Worm (Caenorhabditis elegans) whole organism, L4/young adult: ENCODE measurements around the gene acs-4.

ENCODE experiments used
- W03F9.2 ChIP-seq: fragments of 150-350 bp; optimal IDR thresholded peaks from 2 replicates; lab custom pipeline; 2014; ENCODE audit warnings: missing biosample characterization, missing genetic modification characterization
- him-1 ChIP-seq: sonication (generic microtip); optimal IDR thresholded peaks from 2 replicates; lab custom pipeline; 2016; ENCODE audit warnings: missing genotype, missing genetic modification reagents, missing genetic modification characterization, missing compliant biosample characterization

DNA sequence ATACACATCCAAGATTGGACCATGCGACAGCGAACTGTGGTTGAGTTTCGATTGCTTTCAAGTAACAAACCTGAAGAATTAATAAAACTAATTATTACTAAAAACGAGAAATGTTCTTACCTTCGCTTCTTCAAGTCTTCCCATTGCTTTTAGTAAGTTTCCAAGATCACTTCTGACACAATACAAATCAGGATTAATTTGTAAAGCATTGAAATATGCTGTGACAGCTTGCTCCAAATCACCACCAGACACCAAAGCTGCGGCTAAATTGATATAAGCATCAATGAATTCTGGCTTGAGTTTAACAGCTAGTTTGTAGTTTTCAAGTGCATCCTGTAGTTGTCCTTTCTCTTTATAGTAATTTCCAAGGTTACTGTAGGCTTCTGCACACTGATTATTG lies 17.5 kb upstream of the acs-4 start:
- TF ChIP-seq him-1 (tag; lab: Kevin White, UChicago) (no peak), W03F9.2 (tag; lab: Kevin White, UChicago) (no peak)
